In genomic region chrX:12013098-12013493, dm6 we compare ENCODE assay signal across 3 fruit fly cellular contexts.
A peak's percentile ranks its signal among the peaks of the same experiment; 100 is the strongest.
TF ChIP-seq lines count a peak whose summit lies in the region.

No protein-coding gene starts in this region.

- no peak for TF ChIP-seq CTCF in whole organism, embryonic (GFP tag; optimal IDR thresholded peaks at IDR 0.05; lab: Kevin White, UChicago)

TF ChIP-seq in whole organism, embryonic, 481 proteins besides CTCF, POLR2A, EP300 and RAD21:
- TF ChIP-seq nom (GFP tag; optimal IDR thresholded peaks at IDR 0.05; lab: Kevin White, UChicago) (peak; percentile 29), CG14710 (tag; optimal IDR thresholded peaks at IDR 0.05; lab: Kevin White, UChicago) (no peak), CG10979 (tag; optimal IDR thresholded peaks at IDR 0.05; lab: Kevin White, UChicago) (no peak), CG16863 (GFP tag; optimal IDR thresholded peaks at IDR 0.05; lab: Kevin White, UChicago) (no peak), Ets97D (GFP tag; optimal IDR thresholded peaks at IDR 0.05; lab: Kevin White, UChicago) (no peak), CG31441 (GFP tag; IDR thresholded peaks at IDR 0.05; lab: Robert Waterston, UW) (no peak), CG33213 (GFP tag; optimal IDR thresholded peaks at IDR 0.05; lab: Kevin White, UChicago) (no peak), CG11398 (GFP tag; optimal IDR thresholded peaks at IDR 0.05; lab: Kevin White, UChicago) (no peak)

TF ChIP-seq in whole organism, prepupa, 60 proteins besides CTCF, POLR2A, EP300 and RAD21:
- TF ChIP-seq CG6854 (GFP tag; optimal IDR thresholded peaks at IDR 0.05; lab: Kevin White, UChicago) (no peak), svp (GFP tag; lab: Kevin White, UChicago) (peak; percentile 83)

TF ChIP-seq in whole organism, wandering third instar larva, 38 proteins besides CTCF, POLR2A, EP300 and RAD21:
- TF ChIP-seq Myc (optimal IDR thresholded peaks at IDR 0.05; lab: Kevin White, UChicago) (peak; percentile 11), ey (GFP tag; optimal IDR thresholded peaks at IDR 0.05; lab: Kevin White, UChicago) (no peak)
